Worm (Caenorhabditis elegans): Measurements from ENCODE around the gene dhcr-24.

The dhcr-24 gene

ce11 chrX:2607522-2608278 lies 43.8 kb upstream of the dhcr-24 start, which contains the start of gene T03G6.1:
TSS of gene T03G6.1 (plus strand) at chrX:2608228.
- TF ChIP-seq ztf-11 (tag; optimal IDR thresholded peaks at IDR 0.05) (no peak), tbx-2 (tag; optimal IDR thresholded peaks at IDR 0.05) (no peak), eor-1 (tag; optimal IDR thresholded peaks at IDR 0.05) (no peak), fkh-10 (GFP tag; optimal IDR thresholded peaks at IDR 0.05) (no peak), nhr-77 (tag; optimal IDR thresholded peaks at IDR 0.05) (no peak), nhr-23 (tag; optimal IDR thresholded peaks at IDR 0.05) (peak; percentile 7), nhr-67 (tag; optimal IDR thresholded peaks at IDR 0.05) (no peak), aly-2 (tag; optimal IDR thresholded peaks at IDR 0.05) (no peak), fkh-2 (tag; optimal IDR thresholded peaks at IDR 0.05) (no peak)

ce11 chrX:2604358-2605016 lies 40.5 kb upstream of the dhcr-24 start:
- TF ChIP-seq lsy-12 (tag; optimal IDR thresholded peaks at IDR 0.05): no peak
- peak; percentile 31 for TF ChIP-seq nfya-1 (tag; optimal IDR thresholded peaks at IDR 0.05; ENCODE audit: insufficient read depth)
- peak; percentile 33 for TF ChIP-seq lin-39 (tag; optimal IDR thresholded peaks at IDR 0.05)
- TF ChIP-seq nhr-11 (tag; optimal IDR thresholded peaks at IDR 0.05): no peak
- TF ChIP-seq ceh-82 (tag; optimal IDR thresholded peaks at IDR 0.05): no peak
- TF ChIP-seq R02D3.7 (tag; optimal IDR thresholded peaks at IDR 0.05): no peak
- TF ChIP-seq mdl-1 (tag; optimal IDR thresholded peaks at IDR 0.05): no peak
- TF ChIP-seq nhr-237 (tag; optimal IDR thresholded peaks at IDR 0.05): no peak
- TF ChIP-seq mml-1 (tag; optimal IDR thresholded peaks at IDR 0.05): no peak
- TF ChIP-seq hmg-11 (tag; optimal IDR thresholded peaks at IDR 0.05): no peak
- TF ChIP-seq jun-1 (tag; optimal IDR thresholded peaks at IDR 0.05): no peak
- TF ChIP-seq ceh-28 (tag; optimal IDR thresholded peaks at IDR 0.05): no peak
- TF ChIP-seq sea-2 (GFP tag; optimal IDR thresholded peaks at IDR 0.05): no peak
- TF ChIP-seq nhr-76 (tag; optimal IDR thresholded peaks at IDR 0.05): no peak
- TF ChIP-seq ztf-4 (tag; optimal IDR thresholded peaks at IDR 0.05): no peak
- TF ChIP-seq fkh-10 (GFP tag; optimal IDR thresholded peaks at IDR 0.05): peak; percentile 59
- no peak for TF ChIP-seq ama-1 (optimal IDR thresholded peaks at IDR 0.05)
- no peak for TF ChIP-seq fos-1 (tag; optimal IDR thresholded peaks at IDR 0.05)

- TF ChIP-seq aly-2 (tag; optimal IDR thresholded peaks at IDR 0.05) (no peak), nhr-23 (tag; optimal IDR thresholded peaks at IDR 0.05) (no peak), nhr-76 (tag; optimal IDR thresholded peaks at IDR 0.05) (no peak), mml-1 (tag; optimal IDR thresholded peaks at IDR 0.05) (no peak)
These were observed 37.2 kb upstream of the dhcr-24 start for ce11 chrX:2601025-2601705.

ce11 chrX:2598833-2599279 lies 34.9 kb upstream of the dhcr-24 start:
- TF ChIP-seq ceh-16 (tag; optimal IDR thresholded peaks at IDR 0.05) (no peak), nhr-76 (tag; optimal IDR thresholded peaks at IDR 0.05) (no peak), ama-1 (optimal IDR thresholded peaks at IDR 0.05) (no peak), jun-1 (tag; optimal IDR thresholded peaks at IDR 0.05) (no peak), lsy-12 (tag; optimal IDR thresholded peaks at IDR 0.05) (peak; percentile 34), mml-1 (tag; optimal IDR thresholded peaks at IDR 0.05) (no peak), nhr-237 (tag; optimal IDR thresholded peaks at IDR 0.05) (no peak), daf-12 (tag; optimal IDR thresholded peaks at IDR 0.05) (peak; percentile 10), nhr-77 (tag; optimal IDR thresholded peaks at IDR 0.05) (no peak), tbx-2 (tag; optimal IDR thresholded peaks at IDR 0.05) (peak; percentile 44), ZK546.5 (tag; optimal IDR thresholded peaks at IDR 0.05) (no peak), nhr-25 (tag; optimal IDR thresholded peaks at IDR 0.05) (no peak), elt-1 (tag; optimal IDR thresholded peaks at IDR 0.05) (no peak), ceh-9 (tag; optimal IDR thresholded peaks at IDR 0.05) (no peak), fos-1 (tag; optimal IDR thresholded peaks at IDR 0.05) (no peak), snpc-4 (tag; optimal IDR thresholded peaks at IDR 0.05) (no peak), zag-1 (tag; optimal IDR thresholded peaks at IDR 0.05) (peak; percentile 40), skn-1 (tag; optimal IDR thresholded peaks at IDR 0.05) (peak; percentile 5), nhr-12 (tag; optimal IDR thresholded peaks at IDR 0.05) (no peak), eor-1 (tag; optimal IDR thresholded peaks at IDR 0.05) (no peak), nhr-43 (tag; optimal IDR thresholded peaks at IDR 0.05; ENCODE audit: poor library complexity, severe bottlenecking) (no peak), lin-39 (tag; optimal IDR thresholded peaks at IDR 0.05) (peak; percentile 81), ztf-11 (tag; optimal IDR thresholded peaks at IDR 0.05) (no peak), ceh-82 (tag; optimal IDR thresholded peaks at IDR 0.05) (no peak), ztf-4 (tag; optimal IDR thresholded peaks at IDR 0.05) (no peak), fkh-2 (tag; optimal IDR thresholded peaks at IDR 0.05) (no peak), aly-2 (tag; optimal IDR thresholded peaks at IDR 0.05) (no peak), fkh-10 (GFP tag; optimal IDR thresholded peaks at IDR 0.05) (peak; percentile 54), nhr-28 (tag; optimal IDR thresholded peaks at IDR 0.05) (no peak), unc-39 (tag; optimal IDR thresholded peaks at IDR 0.05) (no peak), R02D3.7 (tag; optimal IDR thresholded peaks at IDR 0.05) (no peak), egl-27 (tag; optimal IDR thresholded peaks at IDR 0.05) (no peak), pha-4 (tag; optimal IDR thresholded peaks at IDR 0.05) (no peak), pqm-1 (tag; optimal IDR thresholded peaks at IDR 0.05) (peak; percentile 1), ceh-28 (tag; optimal IDR thresholded peaks at IDR 0.05) (no peak), mdl-1 (tag; optimal IDR thresholded peaks at IDR 0.05) (no peak)
